Worm (Caenorhabditis elegans): Measurements from ENCODE around the gene R01H2.2.

R01H2.2 gene

ce11 chrIII:7056241-7056640 lies at the start of gene R01H2.2:
R01H2.2 (plus strand) TSS chrIII:7056541.
- TF ChIP-seq ceh-32 (tag; optimal IDR thresholded peaks at IDR 0.05; ENCODE audit: poor library complexity) (no peak), unc-62 (GFP tag; optimal IDR thresholded peaks at IDR 0.05 in 1 of 2) (no peak), unc-62 (tag; optimal IDR thresholded peaks at IDR 0.05) (no peak), ceh-82 (tag; optimal IDR thresholded peaks at IDR 0.05) (no peak), tag-97 (GFP tag; IDR thresholded peaks at IDR 0.05) (no peak)

- TF ChIP-seq lin-38 (GFP tag; IDR thresholded peaks at IDR 0.05) (no peak), hlh-30 (tag; optimal IDR thresholded peaks at IDR 0.05; ENCODE audit: insufficient read depth) (peak; percentile 5)
Measured at ce11 chrIII:7008836-7009235, 47.5 kb upstream of the R01H2.2 start, which contains the start of gene lgc-38. lgc-38 (plus strand) TSS chrIII:7009136.

DNA sequence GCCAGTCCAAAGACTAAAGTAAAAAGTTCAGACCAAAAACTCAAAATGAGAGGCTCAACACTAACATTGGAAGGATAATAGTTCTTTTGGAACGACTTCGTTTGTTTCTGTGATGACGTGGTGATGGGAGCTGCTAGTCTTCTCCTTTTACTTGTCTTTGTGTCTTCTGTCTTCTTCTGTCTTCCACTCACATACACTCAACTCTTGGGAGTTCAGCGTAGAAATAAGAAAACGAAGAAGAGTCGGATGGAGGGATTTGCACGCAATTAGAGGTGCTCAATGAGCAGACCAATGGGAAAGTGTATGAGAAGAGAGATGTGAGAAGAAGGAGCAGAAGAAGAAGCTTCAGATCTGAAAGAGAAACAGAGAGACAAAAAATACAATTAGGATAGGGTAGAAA lies 44.3 kb upstream of the R01H2.2 start:
- TF ChIP-seq jun-1 (tag; optimal IDR thresholded peaks at IDR 0.05) (no peak), F10B5.3 (tag; optimal IDR thresholded peaks at IDR 0.05) (no peak), unc-62 (GFP tag; optimal IDR thresholded peaks at IDR 0.05 in 1 of 2) (peak in 1 of 2 experiments; percentile 79), unc-62 (tag; optimal IDR thresholded peaks at IDR 0.05) (no peak)

DNA sequence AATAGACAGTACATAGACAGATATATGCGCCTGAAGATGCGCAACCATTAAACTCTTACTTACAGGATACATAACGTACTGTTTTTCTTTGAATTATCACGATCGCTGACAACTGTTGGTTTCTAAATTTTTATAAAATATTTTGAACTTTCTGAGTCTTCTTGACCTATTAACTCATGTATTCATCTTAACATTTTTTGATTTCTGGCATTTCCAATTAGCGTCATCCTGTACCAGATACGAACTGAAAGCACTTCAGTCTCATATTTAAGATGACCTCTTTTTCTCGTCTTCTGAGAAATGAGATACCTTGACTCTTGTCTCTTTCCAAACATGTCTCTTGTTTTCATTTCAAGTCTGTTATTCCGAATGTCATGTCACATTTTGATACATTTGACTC lies 42.6 kb upstream of the R01H2.2 start:
- peak in 1 of 2 experiments; percentile 95 for TF ChIP-seq unc-62 (GFP tag; optimal IDR thresholded peaks at IDR 0.05 in 1 of 2)
- TF ChIP-seq unc-62 (tag; optimal IDR thresholded peaks at IDR 0.05), result no peak
- no peak for TF ChIP-seq cey-2 (tag; optimal IDR thresholded peaks at IDR 0.05; ENCODE audit: borderline replicate concordance, insufficient read depth)

- TF ChIP-seq dmd-8 (GFP tag; IDR thresholded peaks at IDR 0.05) (no peak), egl-43 (GFP tag; IDR thresholded peaks at IDR 0.05) (peak; percentile 11; the same call in 1 of the 2 replicates), set-16 (GFP tag; IDR thresholded peaks at IDR 0.05) (peak; percentile 96), aha-1 (tag) (peak; percentile 73), snpc-1.2 (GFP tag; IDR thresholded peaks at IDR 0.05) (no peak)
Measured at ce11 chrIII:7019724-7020123, 36.6 kb upstream of the R01H2.2 start.

DNA sequence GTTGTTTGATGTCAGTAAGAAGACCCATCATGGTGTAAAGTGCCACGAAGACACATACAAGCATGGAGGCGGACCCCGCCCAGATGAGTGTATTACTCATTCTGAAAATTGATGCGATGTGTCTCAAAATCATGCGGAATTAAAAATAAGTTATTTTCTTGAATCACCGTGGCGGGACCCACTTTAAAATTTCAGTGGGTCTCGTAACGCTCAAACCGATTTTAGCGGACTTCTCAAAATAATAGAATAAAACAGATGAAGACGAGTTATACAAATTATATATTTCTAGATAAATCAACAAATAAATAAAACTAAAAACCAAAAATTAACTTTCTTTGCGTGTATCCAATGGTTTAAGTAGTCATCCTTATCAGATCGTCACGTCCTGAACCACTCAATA lies 35.8 kb upstream of the R01H2.2 start, which contains the start of gene col-8:
TSS of gene col-8 (minus strand) at position 101 of the 400 bp plus-strand sequence.
- no peak for TF ChIP-seq gei-8 (GFP tag; optimal IDR thresholded peaks at IDR 0.05)
- no peak for TF ChIP-seq snpc-1.2 (GFP tag; IDR thresholded peaks at IDR 0.05)
- TF ChIP-seq sdz-12 (GFP tag; optimal IDR thresholded peaks at IDR 0.05), result no peak
- TF ChIP-seq ztf-7 (tag; optimal IDR thresholded peaks at IDR 0.05), result no peak
- TF ChIP-seq lin-38 (GFP tag; IDR thresholded peaks at IDR 0.05), result no peak
- TF ChIP-seq skn-1 (tag; optimal IDR thresholded peaks at IDR 0.05), result no peak
- TF ChIP-seq lim-7 (GFP tag; IDR thresholded peaks at IDR 0.05), result no peak
- TF ChIP-seq F37D6.2 (tag; optimal IDR thresholded peaks at IDR 0.05), result no peak
- TF ChIP-seq fos-1 (tag; optimal IDR thresholded peaks at IDR 0.05), result no peak
- TF ChIP-seq saeg-2 (GFP tag; IDR thresholded peaks at IDR 0.05), result no peak
- TF ChIP-seq dpl-1 (GFP tag; optimal IDR thresholded peaks at IDR 0.05), result no peak
- TF ChIP-seq nhr-111 (GFP tag; optimal IDR thresholded peaks at IDR 0.05), result no peak
- no peak for TF ChIP-seq ama-1 (optimal IDR thresholded peaks at IDR 0.05)
- TF ChIP-seq ceh-82 (tag; optimal IDR thresholded peaks at IDR 0.05), result no peak
- no peak for TF ChIP-seq mep-1 (tag; optimal IDR thresholded peaks at IDR 0.05)
- TF ChIP-seq attf-4 (tag; optimal IDR thresholded peaks at IDR 0.05), result no peak

- TF ChIP-seq Y48G9A.11 (GFP tag; IDR thresholded peaks at IDR 0.05), result peak; percentile 98
- TF ChIP-seq T20F7.1 (GFP tag; optimal IDR thresholded peaks at IDR 0.05), result peak; percentile 97
- TF ChIP-seq ceh-28 (tag; optimal IDR thresholded peaks at IDR 0.05), result no peak
- TF ChIP-seq lsy-2 (tag; optimal IDR thresholded peaks at IDR 0.05), result peak in 1 of 2 experiments; percentile 83
- peak; percentile 67 for TF ChIP-seq dpl-1 (GFP tag; optimal IDR thresholded peaks at IDR 0.05)
- peak; percentile 25; the same call in 1 of the 2 replicates for TF ChIP-seq hmg-1.1 (GFP tag; IDR thresholded peaks at IDR 0.05)
- TF ChIP-seq ztf-7 (tag; optimal IDR thresholded peaks at IDR 0.05), result no peak
- TF ChIP-seq nhr-237 (tag; optimal IDR thresholded peaks at IDR 0.05), result no peak
- peak; percentile 19 for TF ChIP-seq mep-1 (tag; optimal IDR thresholded peaks at IDR 0.05)
- peak; percentile 65 for TF ChIP-seq mes-2 (tag; optimal IDR thresholded peaks at IDR 0.05; ENCODE audit: poor library complexity, severe bottlenecking)
- TF ChIP-seq nhr-42 (GFP tag; IDR thresholded peaks at IDR 0.05), result no peak
- TF ChIP-seq Y105C5A.15 (GFP tag; IDR thresholded peaks at IDR 0.05), result no peak
- TF ChIP-seq lin-39 (tag; optimal IDR thresholded peaks at IDR 0.05), result no peak
- no peak for TF ChIP-seq nhr-28 (tag; optimal IDR thresholded peaks at IDR 0.05)
- TF ChIP-seq R02D3.7 (tag; optimal IDR thresholded peaks at IDR 0.05), result peak; percentile 67
- TF ChIP-seq Y75B8A.6 (GFP tag; IDR thresholded peaks at IDR 0.05), result no peak
Measured at ce11 chrIII:7021156-7021637, 35.1 kb upstream of the R01H2.2 start, which contains the start of gene rfl-1. rfl-1 (plus strand) TSS chrIII:7021206.

All from whole organism, L4 larva.